Worm (Caenorhabditis elegans) whole organism, L2 larva: ENCODE measurements around the gene K09A11.1.

ENCODE experiments used
- C34F6.9 ChIP-seq: fragments of 150-350 bp; optimal IDR thresholded peaks from 2 replicates; lab custom pipeline; 2014; ENCODE audit warnings: missing biosample characterization, missing genetic modification characterization
- F13H6.1 ChIP-seq: sonication (generic microtip); optimal IDR thresholded peaks from 2 replicates; lab custom pipeline; 2016; ENCODE audit warnings: missing genetic modification characterization, missing compliant biosample characterization
- R02D3.7 ChIP-seq: fragments of 150-350 bp; optimal IDR thresholded peaks from 2 replicates; lab custom pipeline; 2014; ENCODE audit warnings: missing biosample characterization, missing genetic modification characterization
- Y55F3AM.14 ChIP-seq: fragments of 200-800 bp; sonication (Bioruptor generic); optimal IDR thresholded peaks from 2 replicates; lab custom pipeline; 2018; ENCODE audit warnings: mild to moderate bottlenecking, missing genetic modification characterization, missing compliant biosample characterization
- ZK546.5 ChIP-seq: sonication (generic microtip); optimal IDR thresholded peaks from 2 replicates; lab custom pipeline; 2017; ENCODE audit warnings: missing biosample characterization, missing genetic modification characterization
- aly-2 ChIP-seq: fragments of 150-350 bp; optimal IDR thresholded peaks from 2 replicates; lab custom pipeline; 2014; ENCODE audit warnings: missing biosample characterization, missing genetic modification characterization
- ama-1 ChIP-seq: fragments of 150-350 bp; optimal IDR thresholded peaks from 2 replicates; lab custom pipeline; 2018; ENCODE audit warnings: inconsistent platforms
- blmp-1 ChIP-seq: sonication (generic microtip); optimal IDR thresholded peaks from 2 replicates; lab custom pipeline; 2017; ENCODE audit warnings: missing genetic modification characterization, mild to moderate bottlenecking, missing compliant biosample characterization, antibody characterized with exemption, moderate library complexity; ENCODE audit not compliant: insufficient read depth
- ceh-16 ChIP-seq: fragments of 150-350 bp; optimal IDR thresholded peaks from 2 replicates; lab custom pipeline; 2014; ENCODE audit warnings: missing biosample characterization, missing genetic modification characterization
- ceh-82 ChIP-seq: fragments of 150-350 bp; optimal IDR thresholded peaks from 2 replicates; lab custom pipeline; 2014; ENCODE audit warnings: missing biosample characterization, missing genetic modification characterization
- crh-2 ChIP-seq: sonication (generic microtip); optimal IDR thresholded peaks from 2 replicates; lab custom pipeline; 2017; ENCODE audit warnings: missing biosample characterization, missing genetic modification characterization
- egl-27 ChIP-seq: sonication (generic microtip); optimal IDR thresholded peaks from 3 replicates; lab custom pipeline; 2017; ENCODE audit warnings: missing biosample characterization, missing genetic modification reagents, missing genetic modification characterization
- elt-1 ChIP-seq: fragments of 150-350 bp; optimal IDR thresholded peaks from 2 replicates; lab custom pipeline; 2014; ENCODE audit warnings: missing biosample characterization, missing genetic modification characterization
- fos-1 ChIP-seq: fragments of 150-350 bp; optimal IDR thresholded peaks from 2 replicates; lab custom pipeline; 2014; ENCODE audit warnings: missing biosample characterization, missing genetic modification characterization
- lin-13 ChIP-seq: fragments of 150-350 bp; optimal IDR thresholded peaks from 2 replicates; lab custom pipeline; 2014; ENCODE audit warnings: missing biosample characterization, missing genetic modification reagents, missing genetic modification characterization
- lsy-2 ChIP-seq, 2 experiments: fragments of 150-350 bp in 1 of 2; sonication (generic microtip) in 1 of 2; optimal IDR thresholded peaks; 2 replicates each; lab custom pipeline; 2014 to 2017; ENCODE audit warnings: missing biosample characterization in 2 of 2, missing genetic modification characterization in 2 of 2
- mab-5 ChIP-seq: fragments of 150-350 bp; optimal IDR thresholded peaks from 2 replicates; lab custom pipeline; 2014; ENCODE audit warnings: missing biosample characterization, missing genetic modification characterization
- mbf-1 ChIP-seq: sonication (generic microtip); optimal IDR thresholded peaks from 2 replicates; lab custom pipeline; 2017; ENCODE audit warnings: missing biosample characterization, missing genetic modification characterization
- nhr-11 ChIP-seq: fragments of 150-350 bp; optimal IDR thresholded peaks from 2 replicates; lab custom pipeline; 2014; ENCODE audit warnings: missing biosample characterization, missing genetic modification characterization
- nhr-12 ChIP-seq: fragments of 150-350 bp; optimal IDR thresholded peaks from 2 replicates; lab custom pipeline; 2014; ENCODE audit warnings: missing biosample characterization, missing genetic modification characterization
- nhr-129 ChIP-seq: fragments of 150-350 bp; optimal IDR thresholded peaks from 2 replicates; lab custom pipeline; 2014; ENCODE audit warnings: missing biosample characterization, missing genetic modification characterization
- nhr-23 ChIP-seq: fragments of 150-350 bp; optimal IDR thresholded peaks from 2 replicates; lab custom pipeline; 2014; ENCODE audit warnings: missing biosample characterization, missing genetic modification reagents, missing genetic modification characterization
- nhr-237 ChIP-seq: fragments of 150-350 bp; optimal IDR thresholded peaks from 2 replicates; lab custom pipeline; 2014; ENCODE audit warnings: missing biosample characterization, missing genetic modification characterization
- nhr-25 ChIP-seq: fragments of 150-350 bp; sonication (generic microtip); optimal IDR thresholded peaks from 3 replicates; lab custom pipeline; 2014; ENCODE audit warnings: missing biosample characterization, missing genetic modification characterization
- nhr-6 ChIP-seq: fragments of 150-350 bp; optimal IDR thresholded peaks from 2 replicates; lab custom pipeline; 2014; ENCODE audit warnings: missing biosample characterization, missing genetic modification characterization
- nhr-77 ChIP-seq: fragments of 150-350 bp; optimal IDR thresholded peaks from 2 replicates; lab custom pipeline; 2014; ENCODE audit warnings: missing biosample characterization, missing genetic modification characterization
- peb-1 ChIP-seq: fragments of 150-350 bp; optimal IDR thresholded peaks from 2 replicates; lab custom pipeline; 2014; ENCODE audit warnings: missing biosample characterization, missing genetic modification characterization
- sem-4 ChIP-seq: fragments of 150-350 bp; optimal IDR thresholded peaks from 2 replicates; lab custom pipeline; 2014; ENCODE audit warnings: missing biosample characterization, missing genetic modification reagents, missing genetic modification characterization
- skn-1 ChIP-seq: sonication (generic microtip); optimal IDR thresholded peaks from 2 replicates; lab custom pipeline; 2017; ENCODE audit warnings: missing biosample characterization, missing genetic modification characterization
- sma-9 ChIP-seq, 2 experiments: fragments of 150-350 bp in 1 of 2; sonication (generic microtip) in 1 of 2; optimal IDR thresholded peaks; 2 replicates each; lab custom pipeline; 2014 to 2016; ENCODE audit warnings: missing genetic modification characterization in 2 of 2, mild to moderate bottlenecking in 1 of 2, missing biosample characterization in 1 of 2, missing compliant biosample characterization in 1 of 2, missing genetic modification reagents in 1 of 2, moderate library complexity in 1 of 2
- unc-55 ChIP-seq: fragments of 150-350 bp; sonication (generic microtip); optimal IDR thresholded peaks from 3 replicates; lab custom pipeline; 2014; ENCODE audit warnings: missing biosample characterization, missing genetic modification reagents, missing genetic modification characterization
- unc-62 ChIP-seq: fragments of 150-350 bp; optimal IDR thresholded peaks from 2 replicates; lab custom pipeline; 2014; ENCODE audit warnings: missing biosample characterization, missing genetic modification reagents, missing genetic modification characterization
- zag-1 ChIP-seq: fragments of 150-350 bp; optimal IDR thresholded peaks from 2 replicates; lab custom pipeline; 2014; ENCODE audit warnings: missing biosample characterization, missing genetic modification characterization
- ztf-1 ChIP-seq: fragments of 200-800 bp; sonication (Bioruptor generic); conservative IDR thresholded peaks from 2 replicates; pipeline ENCODE4 v1.3.6; 2022; ENCODE audit warnings: missing genetic modification characterization, missing compliant biosample characterization
- ztf-11 ChIP-seq: sonication (generic microtip); optimal IDR thresholded peaks from 2 replicates; lab custom pipeline; 2017; ENCODE audit warnings: missing biosample characterization, missing genetic modification characterization
- ztf-4 ChIP-seq: fragments of 150-350 bp; optimal IDR thresholded peaks from 2 replicates; lab custom pipeline; 2014; ENCODE audit warnings: missing biosample characterization, missing genetic modification characterization

K09A11.1 gene

DNA sequence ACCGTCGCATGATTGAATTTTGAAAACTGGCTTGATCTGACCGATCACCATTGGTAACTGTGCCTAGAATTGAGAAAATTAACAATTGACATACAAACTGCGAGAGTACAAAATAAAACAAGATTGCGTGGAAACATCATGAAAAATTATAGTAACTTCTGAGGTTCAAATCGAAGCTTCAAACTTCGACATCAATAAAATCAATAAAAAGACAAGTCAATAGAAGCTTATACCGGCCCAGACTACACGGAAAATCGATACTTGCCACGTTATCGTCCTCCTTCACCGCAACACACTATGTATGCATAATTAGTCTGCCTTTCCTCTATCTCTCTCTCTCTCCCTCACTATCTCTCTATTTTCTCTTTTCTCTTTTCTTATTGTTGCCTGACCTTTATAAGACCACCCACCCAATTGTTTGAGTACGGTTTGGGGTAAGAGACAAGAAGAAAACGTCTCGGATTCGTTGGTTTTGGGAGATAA, 35.6 kb upstream of the K09A11.1 start, which contains the start of gene skr-21:
Gene skr-21 (minus strand): TSS at position 51 of the 483 bp plus-strand sequence.
- TF ChIP-seq crh-2 (tag; lab: Kevin White, UChicago) (peak; percentile 69), mbf-1 (tag; lab: Kevin White, UChicago) (no peak), nhr-25 (tag; lab: Kevin White, UChicago) (no peak), peb-1 (no peak)

DNA sequence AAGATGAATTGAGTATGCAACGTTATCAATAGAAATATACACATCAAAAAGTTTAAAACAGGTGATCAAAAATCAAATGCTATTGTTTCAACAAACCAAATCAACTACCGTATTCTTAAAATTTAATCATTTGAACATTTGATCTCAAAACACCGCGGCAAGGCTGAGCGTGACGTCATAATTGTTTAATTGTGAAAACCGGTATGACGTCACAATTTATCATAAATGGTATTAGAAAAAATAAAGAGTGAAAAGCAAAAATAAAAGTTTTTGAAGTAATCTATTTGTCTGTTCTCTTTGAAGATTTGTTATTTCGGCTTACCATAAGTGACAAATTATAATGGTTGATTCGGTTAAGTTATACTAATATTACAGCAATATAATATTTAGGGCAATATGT, 34.5 kb upstream of the K09A11.1 start:
- TF ChIP-seq zag-1 (tag; lab: Kevin White, UChicago) (no peak), ama-1 (lab: Kevin White, UChicago) (no peak), blmp-1 (tag; lab: Kevin White, UChicago) (no peak)
- TF ChIP-seq, all 48 proteins: peak for 0

DNA sequence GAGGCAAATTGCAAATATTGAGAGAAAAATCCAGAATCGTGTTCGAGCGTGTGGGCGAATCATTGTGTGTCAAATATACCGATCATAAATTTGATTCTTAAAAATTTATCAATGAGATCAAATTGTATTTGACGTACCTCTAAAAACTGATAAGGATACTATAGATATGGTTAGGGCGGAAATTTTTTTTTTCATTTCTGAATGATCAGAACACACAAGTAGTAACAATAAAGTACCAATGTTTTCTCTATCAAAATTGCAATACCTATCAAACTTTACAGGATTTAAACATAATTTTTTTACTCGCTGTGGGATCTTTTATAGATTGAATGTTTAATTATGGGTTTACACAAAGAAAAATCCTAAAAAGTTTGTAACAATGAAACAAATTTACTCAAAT, 30.0 kb upstream of the K09A11.1 start, which contains the start of gene bgnt-1.5:
Gene bgnt-1.5 (minus strand): TSS at position 101 of the 400 bp plus-strand sequence.
- TF ChIP-seq sma-9 (GFP tag; optimal IDR thresholded peaks at IDR 0.05; lab: Kevin White, UChicago) (no peak), sma-9 (tag; optimal IDR thresholded peaks at IDR 0.05; lab: Kevin White, UChicago) (no peak), nhr-23 (no peak), fos-1 (tag; lab: Kevin White, UChicago) (no peak), C34F6.9 (no peak), ztf-11 (no peak), elt-1 (tag; lab: Kevin White, UChicago) (no peak), lsy-2 (tag; optimal IDR thresholded peaks at IDR 0.05; lab: Kevin White, UChicago) (no peak), R02D3.7 (tag; lab: Kevin White, UChicago) (no peak), ama-1 (lab: Kevin White, UChicago) (no peak), nhr-12 (tag; lab: Kevin White, UChicago) (no peak), unc-62 (no peak), ztf-4 (tag; lab: Kevin White, UChicago) (no peak), zag-1 (tag; lab: Kevin White, UChicago) (no peak), nhr-25 (tag; lab: Kevin White, UChicago) (no peak), nhr-77 (tag; lab: Kevin White, UChicago) (no peak), skn-1 (tag; lab: Kevin White, UChicago) (no peak), lin-13 (GFP tag; lab: Kevin White, UChicago) (no peak)

DNA sequence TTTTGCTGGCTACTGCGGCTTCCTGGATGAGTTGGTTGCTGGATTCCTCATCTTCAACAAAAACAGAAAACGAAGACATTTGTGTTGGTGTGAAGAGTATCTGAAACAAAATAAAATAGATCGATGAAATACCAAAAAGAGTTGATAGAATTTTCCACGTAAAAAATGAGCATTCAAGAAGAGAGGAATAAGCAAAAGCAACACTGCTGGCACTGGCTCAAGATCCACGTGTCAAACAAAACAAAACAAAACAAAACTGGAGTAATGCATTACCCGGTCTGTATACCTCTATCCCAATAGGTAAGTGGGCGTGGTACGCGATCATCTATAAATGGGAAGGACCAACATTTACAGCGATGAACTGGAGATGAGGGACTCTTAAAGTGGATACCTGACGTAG, 27.4 kb upstream of the K09A11.1 start, which contains the start of gene K08H2.2:
Gene K08H2.2 (minus strand): TSS at position 101 of the 400 bp plus-strand sequence.
- no peak for TF ChIP-seq sem-4 (tag; lab: Kevin White, UChicago)
- TF ChIP-seq unc-55 (GFP tag; lab: Kevin White, UChicago): no peak
- TF ChIP-seq nhr-6 (tag; lab: Kevin White, UChicago): no peak
- TF ChIP-seq ztf-1: no peak
- TF ChIP-seq R02D3.7 (tag; lab: Kevin White, UChicago): no peak
- TF ChIP-seq sma-9 (GFP tag; optimal IDR thresholded peaks at IDR 0.05; lab: Kevin White, UChicago): no peak
- no peak for TF ChIP-seq sma-9 (tag; optimal IDR thresholded peaks at IDR 0.05; lab: Kevin White, UChicago)

DNA sequence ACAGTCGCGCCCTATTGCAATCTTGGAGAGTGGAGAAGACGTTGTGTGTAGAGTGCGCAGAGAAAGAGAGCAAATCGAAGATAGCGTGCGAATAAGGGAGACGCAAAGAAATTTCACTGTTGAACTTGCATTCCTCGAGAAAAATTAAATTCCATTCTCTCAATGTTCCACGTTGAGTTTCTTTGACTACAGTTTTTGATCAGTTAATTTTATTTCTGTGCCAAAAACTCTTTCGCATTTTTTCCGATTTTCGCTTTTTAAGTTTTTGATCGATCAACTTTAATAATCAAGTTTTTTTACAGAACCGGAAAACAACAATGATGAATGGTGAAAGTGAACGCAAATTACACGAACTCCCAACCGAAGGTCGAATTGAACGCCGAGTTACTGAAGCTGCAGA, 25.2 kb upstream of the K09A11.1 start, which contains the start of gene K08H2.3:
Gene K08H2.3 (plus strand): TSS at position 301 of the 400 bp plus-strand sequence.
- TF ChIP-seq C34F6.9: no peak
- no peak for TF ChIP-seq nhr-23
- TF ChIP-seq peb-1: no peak
- no peak for TF ChIP-seq egl-27 (tag; lab: Kevin White, UChicago)
- no peak for TF ChIP-seq nhr-25 (tag; lab: Kevin White, UChicago)
- TF ChIP-seq ceh-16 (tag; lab: Kevin White, UChicago): no peak
- no peak for TF ChIP-seq sem-4 (tag; lab: Kevin White, UChicago)
- no peak for TF ChIP-seq zag-1 (tag; lab: Kevin White, UChicago)
- TF ChIP-seq blmp-1 (tag; lab: Kevin White, UChicago): no peak
- no peak for TF ChIP-seq nhr-12 (tag; lab: Kevin White, UChicago)
- TF ChIP-seq nhr-11 (tag; lab: Kevin White, UChicago): no peak

DNA sequence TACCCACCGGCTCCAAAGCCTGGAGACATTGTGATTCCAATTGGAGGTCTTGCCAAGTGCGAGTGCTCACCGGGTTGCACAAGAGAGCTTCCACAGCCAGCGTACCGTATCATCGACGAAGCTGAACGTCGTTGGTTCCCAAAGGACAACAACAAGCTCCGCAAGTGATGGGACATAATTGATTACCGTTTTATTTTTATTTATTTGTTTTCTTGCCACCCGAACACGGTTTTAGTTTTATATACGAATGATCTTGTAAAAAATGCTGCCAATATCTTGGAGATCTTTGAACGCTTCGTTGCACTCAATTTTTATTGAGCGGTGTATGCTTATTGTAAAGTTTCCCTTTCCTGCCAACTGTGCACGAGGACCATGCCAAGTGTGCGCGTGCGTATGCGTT, 24.1 kb upstream of the K09A11.1 start, which contains the start of gene K08H2.4:
Gene K08H2.4 (plus strand): TSS at position 301 of the 400 bp plus-strand sequence.
- TF ChIP-seq mbf-1 (tag; lab: Kevin White, UChicago) (no peak), sem-4 (tag; lab: Kevin White, UChicago) (no peak), nhr-23 (no peak), aly-2 (tag; lab: Kevin White, UChicago) (no peak), ceh-82 (tag; lab: Kevin White, UChicago) (no peak), Y55F3AM.14 (GFP tag; lab: Kevin White, UChicago) (no peak), mab-5 (tag; lab: Kevin White, UChicago) (no peak), ztf-4 (tag; lab: Kevin White, UChicago) (no peak), ZK546.5 (no peak), ztf-1 (no peak), nhr-237 (tag; lab: Kevin White, UChicago) (no peak), unc-55 (GFP tag; lab: Kevin White, UChicago) (no peak), nhr-129 (no peak), F13H6.1 (tag; lab: Kevin White, UChicago) (no peak), fos-1 (tag; lab: Kevin White, UChicago) (no peak), crh-2 (tag; lab: Kevin White, UChicago) (no peak)
